Fruit fly (Drosophila melanogaster): ENCODE results near the gene Mur29B.

The Mur29B gene

dm6 chr2L:8351864-8352263, at the start of gene Mur29B:
Mur29B (plus strand) TSS chr2L:8352187.
- TF ChIP-seq CG17801 (GFP tag; optimal IDR thresholded peaks at IDR 0.05; ENCODE audit: partially characterized antibody), result no peak

- TF ChIP-seq CG17801 (GFP tag; optimal IDR thresholded peaks at IDR 0.05; ENCODE audit: partially characterized antibody), result no peak
Measured at dm6 chr2L:8302766-8303479, 49.1 kb upstream of the Mur29B start, which contains the start of the genes wol and Scgalpha. wol (minus strand) TSS chr2L:8302985. Scgalpha (plus strand) TSS chr2L:8303429.

dm6 chr2L:8304635-8305034, 47.4 kb upstream of the Mur29B start:
- no peak for TF ChIP-seq CG17801 (GFP tag; optimal IDR thresholded peaks at IDR 0.05; ENCODE audit: partially characterized antibody)

- peak; percentile 33 for TF ChIP-seq CG17801 (GFP tag; optimal IDR thresholded peaks at IDR 0.05; ENCODE audit: partially characterized antibody)
Measured at dm6 chr2L:8305409-8305808, 46.6 kb upstream of the Mur29B start, which contains the start of gene CG7840. CG7840 (plus strand) TSS chr2L:8305586.

dm6 chr2L:8307817-8308551, 44.0 kb upstream of the Mur29B start, which contains the start of the genes Ostgamma and Mettl14:
Ostgamma (minus strand) TSS chr2L:8308192.
Mettl14 (plus strand) TSS chr2L:8308427.
- TF ChIP-seq CG17801 (GFP tag; optimal IDR thresholded peaks at IDR 0.05; ENCODE audit: partially characterized antibody), result peak; percentile 24

- peak; percentile 91 for TF ChIP-seq CG17801 (GFP tag; optimal IDR thresholded peaks at IDR 0.05; ENCODE audit: partially characterized antibody)
Measured at dm6 chr2L:8311091-8311490, 40.9 kb upstream of the Mur29B start, which contains the start of the genes CG7810 and CG7806. CG7810 (minus strand) TSS chr2L:8311195. CG7806 (plus strand) TSS chr2L:8311399.

- TF ChIP-seq CG17801 (GFP tag; optimal IDR thresholded peaks at IDR 0.05; ENCODE audit: partially characterized antibody), result no peak
Measured at dm6 chr2L:8311741-8312140, 40.2 kb upstream of the Mur29B start.

dm6 chr2L:8319858-8320525, 32.0 kb upstream of the Mur29B start, which contains the start of the genes mtsh and strat:
mtsh (minus strand) TSS chr2L:8319908.
strat (plus strand) TSS chr2L:8320328.
- peak; percentile 69 for TF ChIP-seq CG17801 (GFP tag; optimal IDR thresholded peaks at IDR 0.05; ENCODE audit: partially characterized antibody)

- TF ChIP-seq CG17801 (GFP tag; optimal IDR thresholded peaks at IDR 0.05; ENCODE audit: partially characterized antibody), result no peak
Measured at dm6 chr2L:8325150-8325549, 26.8 kb upstream of the Mur29B start, which contains the start of gene CG7781. CG7781 (minus strand) TSS chr2L:8325409.

- TF ChIP-seq CG17801 (GFP tag; optimal IDR thresholded peaks at IDR 0.05; ENCODE audit: partially characterized antibody), result no peak
Measured at dm6 chr2L:8326414-8327271, 25.3 kb upstream of the Mur29B start.

- no peak for TF ChIP-seq CG17801 (GFP tag; optimal IDR thresholded peaks at IDR 0.05; ENCODE audit: partially characterized antibody)
Measured at dm6 chr2L:8327272-8327555, 24.8 kb upstream of the Mur29B start, which contains the start of gene CG14275. CG14275 (plus strand) TSS chr2L:8327456.

- TF ChIP-seq CG17801 (GFP tag; optimal IDR thresholded peaks at IDR 0.05; ENCODE audit: partially characterized antibody), result no peak
Measured at dm6 chr2L:8327783-8328327, 24.1 kb upstream of the Mur29B start.

- TF ChIP-seq CG17801 (GFP tag; optimal IDR thresholded peaks at IDR 0.05; ENCODE audit: partially characterized antibody), result no peak
Measured at dm6 chr2L:8328526-8329097, 23.4 kb upstream of the Mur29B start.

- TF ChIP-seq CG17801 (GFP tag; optimal IDR thresholded peaks at IDR 0.05; ENCODE audit: partially characterized antibody), result no peak
Measured at dm6 chr2L:8333185-8333584, 18.8 kb upstream of the Mur29B start.

All from ovary, adult (tissue).